Worm (Caenorhabditis elegans) whole organism, dauer: ENCODE results near the gene F25B5.3.

Experiments
- unc-62 ChIP-seq: sonication (generic microtip); optimal IDR thresholded peaks from 2 replicates; lab custom pipeline; 2017; ENCODE audit warnings: missing biosample characterization, missing genetic modification reagents, missing genetic modification characterization

The F25B5.3 gene

ce11 chrIII:5948162-5948933 lies at the start of gene F25B5.3, which contains the start of gene F25B5.6:
Gene F25B5.3 (plus strand): TSS chrIII:5948883.
Gene F25B5.6 (minus strand): TSS chrIII:5948733.
- no peak for TF ChIP-seq unc-62

- no peak for TF ChIP-seq unc-62
Observed at ce11 chrIII:5900709-5901108, 48.0 kb upstream of the F25B5.3 start.

ce11 chrIII:5902558-5902957 lies 46.1 kb upstream of the F25B5.3 start:
- TF ChIP-seq unc-62: no peak

- no peak for TF ChIP-seq unc-62
Observed at ce11 chrIII:5906059-5906458, 42.6 kb upstream of the F25B5.3 start, which contains the start of gene dpff-1. Gene dpff-1 (minus strand): TSS chrIII:5906346.

ce11 chrIII:5906749-5907148 lies 41.9 kb upstream of the F25B5.3 start, which contains the start of gene erd-2.2:
Gene erd-2.2 (plus strand): TSS chrIII:5907049.
- no peak for TF ChIP-seq unc-62

DNA sequence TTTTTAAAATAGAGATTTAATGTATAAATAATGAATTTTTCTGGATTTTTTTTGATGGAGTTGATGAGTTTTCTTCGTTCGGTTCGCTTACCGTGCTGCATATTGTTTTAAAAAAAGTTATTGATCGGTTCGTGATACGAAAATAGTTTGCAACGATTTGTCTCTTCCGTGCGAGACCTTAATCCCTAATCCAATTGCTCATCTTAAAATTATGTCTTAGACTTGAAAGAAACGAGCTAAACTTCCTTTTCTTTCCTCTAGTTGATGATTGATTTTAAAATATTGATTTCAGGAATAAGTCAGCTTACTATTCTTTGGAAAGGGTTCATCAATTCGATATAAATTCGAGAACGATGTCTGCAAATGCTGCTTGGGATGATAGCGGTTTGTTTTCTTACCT lies 40.3 kb upstream of the F25B5.3 start, which contains the start of gene C28H8.3:
Gene C28H8.3, plus strand, starts transcription at position 293 of the 400 bp plus-strand sequence.
- TF ChIP-seq unc-62: no peak

DNA sequence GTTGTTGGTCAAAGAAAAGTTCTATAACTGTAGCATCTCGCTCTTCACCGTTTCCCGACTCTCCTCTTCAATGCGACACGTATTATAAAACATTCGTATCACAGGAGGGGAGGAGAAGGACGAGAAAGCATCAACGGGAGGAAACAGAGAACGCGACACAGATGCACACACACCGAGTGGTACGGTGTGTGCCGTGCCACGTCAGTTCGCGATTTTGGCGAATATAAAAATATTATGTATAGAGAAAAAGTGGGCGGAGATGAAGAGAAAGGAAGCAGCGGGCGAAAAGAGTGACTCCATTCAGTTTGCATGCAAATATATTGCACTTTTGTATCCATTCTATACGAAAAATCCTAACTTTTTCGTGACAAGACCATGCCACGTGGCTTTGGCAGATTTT lies 34.0 kb upstream of the F25B5.3 start:
- TF ChIP-seq unc-62: no peak

- TF ChIP-seq unc-62: no peak
Observed at ce11 chrIII:5915926-5916325, 32.8 kb upstream of the F25B5.3 start.

ce11 chrIII:5917365-5917958 lies 31.2 kb upstream of the F25B5.3 start:
- no peak for TF ChIP-seq unc-62

DNA sequence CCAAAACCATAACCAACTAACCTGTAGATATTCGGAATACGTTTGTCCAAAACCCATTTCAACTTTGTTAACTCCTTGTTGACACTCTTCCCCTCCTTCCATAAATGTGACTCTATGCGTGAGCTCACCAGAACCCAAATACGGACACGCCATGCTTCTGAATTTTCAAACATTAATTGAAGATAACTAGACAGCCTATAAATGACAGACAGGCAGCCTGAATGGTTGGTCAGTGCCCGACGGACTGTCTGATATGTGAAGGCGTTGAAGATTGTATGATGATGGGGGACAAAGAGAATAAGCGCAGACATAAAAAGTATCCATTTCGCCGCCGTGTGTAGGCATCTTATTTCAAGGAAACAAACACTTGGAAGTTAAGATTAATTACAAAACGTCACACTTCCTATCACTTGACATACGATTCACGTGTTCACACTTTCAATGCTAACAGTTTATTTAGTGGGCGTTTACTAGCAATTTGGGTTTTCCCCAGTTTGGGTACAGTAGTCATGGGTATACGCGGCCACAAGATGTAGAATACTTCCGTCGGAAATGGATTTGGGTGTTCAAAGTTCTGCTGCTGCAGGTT lies 28.8 kb upstream of the F25B5.3 start, which contains the start of the genes tdo-2 and C28H8.2:
Gene tdo-2, minus strand, starts transcription at position 157 of the 589 bp plus-strand sequence.
Gene C28H8.2, plus strand, starts transcription at position 524 of the 589 bp plus-strand sequence.
- no peak for TF ChIP-seq unc-62

- TF ChIP-seq unc-62: no peak
Observed at ce11 chrIII:5921067-5921678, 27.5 kb upstream of the F25B5.3 start.

ce11 chrIII:5922236-5922635 lies 26.4 kb upstream of the F25B5.3 start:
- no peak for TF ChIP-seq unc-62

ce11 chrIII:5925724-5926123 lies 23.0 kb upstream of the F25B5.3 start, which contains the start of the genes dnc-2 and bcl-7:
Gene dnc-2 (minus strand): TSS chrIII:5925756.
Gene bcl-7 (plus strand): TSS chrIII:5926086.
- no peak for TF ChIP-seq unc-62

ce11 chrIII:5930659-5931058 lies 18.0 kb upstream of the F25B5.3 start:
- TF ChIP-seq unc-62: no peak

- TF ChIP-seq unc-62: no peak
Observed at ce11 chrIII:5931433-5931994, 17.2 kb upstream of the F25B5.3 start, which contains the start of gene EGAP1.5. Gene EGAP1.5 (plus strand): TSS chrIII:5931721.

ce11 chrIII:5932853-5933252 lies 15.8 kb upstream of the F25B5.3 start, which contains the start of gene zmp-1:
Gene zmp-1 (minus strand): TSS chrIII:5932953.
- no peak for TF ChIP-seq unc-62
